Fruit fly (Drosophila melanogaster) whole organism, embryonic: ENCODE results near the gene CG34284.

Source experiments
- Asciz ChIP-seq: fragments of 200-800 bp; sonication (Bioruptor generic); optimal IDR thresholded peaks from 2 replicates; lab custom pipeline; 2017; ENCODE audit warnings: missing biosample characterization, mild to moderate bottlenecking, missing genetic modification characterization, missing genetic modification reagents
- Atf6 ChIP-seq: fragments of 200-800 bp; sonication (Bioruptor generic); IDR thresholded peaks from 2 replicates; pipeline ENCODE4 v1.3.6; 2022; ENCODE audit warnings: missing biosample characterization, missing genetic modification characterization
- Awh ChIP-seq: fragments of 200-800 bp; sonication (Bioruptor generic); IDR thresholded peaks from 2 replicates; pipeline ENCODE4, ENCODE4 v1.3.6; 2022; ENCODE audit warnings: missing biosample characterization, missing genetic modification characterization
- CG10321 ChIP-seq: fragments of 200-800 bp; sonication (Bioruptor generic); IDR thresholded peaks from 2 replicates; pipeline ENCODE4 v1.3.6; 2022; ENCODE audit warnings: missing biosample characterization, missing genetic modification characterization
- CG10654 ChIP-seq: fragments of 200-800 bp; sonication (Bioruptor generic); optimal IDR thresholded peaks from 2 replicates; lab custom pipeline; 2016; ENCODE audit warnings: missing biosample characterization, missing genetic modification characterization
- CG14441 ChIP-seq: fragments of 200-800 bp; sonication (Bioruptor generic); IDR thresholded peaks from 2 replicates; pipeline ENCODE4 v1.3.6; 2022; ENCODE audit warnings: missing biosample characterization, missing genetic modification characterization
- CG14667 ChIP-seq: fragments of 200-800 bp; sonication (Bioruptor generic); IDR thresholded peaks from 2 replicates; pipeline ENCODE4 v1.3.6; 2022; ENCODE audit warnings: missing biosample characterization, missing genetic modification characterization
- CG1603 ChIP-seq: fragments of 200-800 bp; sonication (Bioruptor generic); optimal IDR thresholded peaks from 2 replicates; lab custom pipeline; 2019; ENCODE audit warnings: missing biosample characterization, mild to moderate bottlenecking, missing genetic modification characterization, moderate library complexity
- CG16779 ChIP-seq: fragments of 200-800 bp; sonication (Bioruptor generic); IDR thresholded peaks from 2 replicates; pipeline ENCODE4 v1.3.6; 2022; ENCODE audit warnings: missing biosample characterization, missing genetic modification characterization
- CG17802 ChIP-seq: fragments of 200-800 bp; sonication (Bioruptor generic); optimal IDR thresholded peaks from 2 replicates; lab custom pipeline; 2018; ENCODE audit warnings: missing biosample characterization, mild to moderate bottlenecking, missing genetic modification characterization, moderate library complexity
- CG2202 ChIP-seq: fragments of 200-800 bp; sonication (Bioruptor generic); optimal IDR thresholded peaks from 2 replicates; lab custom pipeline; 2018; ENCODE audit warnings: missing biosample characterization, mild to moderate bottlenecking, missing genetic modification characterization
- CG30403 ChIP-seq: fragments of 200-800 bp; sonication (Bioruptor generic); optimal IDR thresholded peaks from 3 replicates; lab custom pipeline; 2016; ENCODE audit warnings: missing biosample characterization, missing genetic modification characterization
- CG31388 ChIP-seq: fragments of 200-800 bp; sonication (Bioruptor generic); optimal IDR thresholded peaks from 2 replicates; lab custom pipeline; 2016; ENCODE audit warnings: missing biosample characterization, missing genetic modification characterization
- CG4424 ChIP-seq: fragments of 200-800 bp; sonication (Bioruptor generic); optimal IDR thresholded peaks from 3 replicates; lab custom pipeline; 2016; ENCODE audit warnings: missing biosample characterization, missing genetic modification characterization
- CG5245 ChIP-seq: fragments of 200-800 bp; sonication (Bioruptor generic); optimal IDR thresholded peaks from 3 replicates; lab custom pipeline; 2016; ENCODE audit warnings: missing biosample characterization, missing genetic modification characterization
- CG6254 ChIP-seq: fragments of 200-800 bp; sonication (Bioruptor generic); optimal IDR thresholded peaks from 3 replicates; lab custom pipeline; 2017; ENCODE audit warnings: mild to moderate bottlenecking, missing biosample characterization, missing genetic modification reagents, missing genetic modification characterization
- CG8281 ChIP-seq: fragments of 200-800 bp; sonication (Bioruptor generic); optimal IDR thresholded peaks from 2 replicates; lab custom pipeline; 2018; ENCODE audit warnings: missing biosample characterization, mild to moderate bottlenecking, missing genetic modification characterization, moderate library complexity
- CG8290 ChIP-seq, 3 experiments: fragments of 200-800 bp; sonication (Bioruptor generic); optimal IDR thresholded peaks; 2 replicates each; lab custom pipeline; 2016 to 2019; ENCODE audit warnings: missing biosample characterization in 3 of 3, missing genetic modification characterization in 3 of 3, mild to moderate bottlenecking in 2 of 3, moderate library complexity in 1 of 3
- D ChIP-seq, 2 experiments: fragments of 200-800 bp in 1 of 2; fragments of >200 bp in 1 of 2; sonication (Bioruptor generic) in 1 of 2; optimal IDR thresholded peaks; 2 replicates in 1 of 2; 3 replicates in 1 of 2; lab custom pipeline; 2017; ENCODE audit warnings: mild to moderate bottlenecking in 1 of 2, missing biosample characterization in 1 of 2, missing genetic modification characterization in 1 of 2, missing genetic modification reagents in 1 of 2
- Dll ChIP-seq: fragments of 200-800 bp; sonication (Bioruptor generic); IDR thresholded peaks from 4 replicates; pipeline ENCODE4 v1.3.6; 2022; ENCODE audit warnings: missing biosample characterization, missing genetic modification characterization; ENCODE audit not compliant: partially characterized antibody
- Elba2 ChIP-seq: fragments of 200-800 bp; sonication (Bioruptor generic); optimal IDR thresholded peaks from 3 replicates; lab custom pipeline; 2016; ENCODE audit warnings: missing biosample characterization, missing genetic modification characterization
- Fer3 ChIP-seq: fragments of 200-800 bp; sonication (Bioruptor generic); optimal IDR thresholded peaks from 2 replicates; lab custom pipeline; 2018; ENCODE audit warnings: missing biosample characterization, mild to moderate bottlenecking, missing genetic modification characterization, moderate library complexity
- HmgD ChIP-seq: fragments of 200-800 bp; sonication (Bioruptor generic); optimal IDR thresholded peaks from 3 replicates; lab custom pipeline; 2016; ENCODE audit warnings: missing biosample characterization, missing genetic modification characterization
- Max ChIP-seq: fragments of 200-800 bp; sonication (Bioruptor generic); optimal IDR thresholded peaks from 2 replicates; lab custom pipeline; 2016; ENCODE audit warnings: missing biosample characterization, mild to moderate bottlenecking, missing genetic modification characterization
- Med ChIP-seq: fragments of 200-800 bp; sonication (Bioruptor generic); peaks from one replicate; lab custom pipeline; 2016; ENCODE audit warnings: missing biosample characterization, missing genetic modification characterization, mild to moderate bottlenecking, inconsistent platforms, moderate library complexity
- Spps ChIP-seq: fragments of 200-800 bp; sonication (Bioruptor generic); optimal IDR thresholded peaks from 2 replicates; lab custom pipeline; 2018; ENCODE audit warnings: missing biosample characterization, mild to moderate bottlenecking, missing genetic modification characterization
- Ssrp ChIP-seq: fragments of 200-800 bp; sonication (Bioruptor generic); optimal IDR thresholded peaks from 2 replicates; lab custom pipeline; 2018; ENCODE audit warnings: missing biosample characterization, mild to moderate bottlenecking, missing genetic modification characterization, moderate library complexity
- Vsx1 ChIP-seq: fragments of 200-800 bp; sonication (Bioruptor generic); optimal IDR thresholded peaks from 2 replicates; lab custom pipeline; 2017; ENCODE audit warnings: missing biosample characterization, mild to moderate bottlenecking, missing genetic modification characterization, missing genetic modification reagents
- bigmax ChIP-seq: fragments of 200-800 bp; sonication (Bioruptor generic); optimal IDR thresholded peaks from 2 replicates; lab custom pipeline; 2018; ENCODE audit warnings: missing biosample characterization, mild to moderate bottlenecking, missing genetic modification characterization
- bsh ChIP-seq, 2 experiments: fragments of 200-800 bp; sonication (Bioruptor generic); optimal IDR thresholded peaks; 2 replicates each; lab custom pipeline; 2017 to 2018; ENCODE audit warnings: mild to moderate bottlenecking in 2 of 2, missing biosample characterization in 2 of 2, missing genetic modification characterization in 2 of 2, moderate library complexity in 1 of 2
- caup ChIP-seq: fragments of 200-800 bp; sonication (Bioruptor generic); optimal IDR thresholded peaks from 3 replicates; lab custom pipeline; 2017; ENCODE audit warnings: missing biosample characterization, mild to moderate bottlenecking, missing genetic modification characterization, moderate library complexity; ENCODE audit not compliant: severe bottlenecking
- chinmo ChIP-seq: fragments of 200-800 bp; sonication (Bioruptor generic); IDR thresholded peaks from 4 replicates; pipeline ENCODE4 v1.3.6; 2022; ENCODE audit warnings: missing biosample characterization, missing genetic modification characterization; ENCODE audit not compliant: partially characterized antibody
- ci ChIP-seq: fragments of 200-800 bp; sonication (Bioruptor generic); IDR thresholded peaks from 3 replicates; pipeline ENCODE4 v1.3.6; 2022; ENCODE audit warnings: missing biosample characterization, missing genetic modification characterization
- corto ChIP-seq: fragments of 200-800 bp; sonication (Bioruptor generic); optimal IDR thresholded peaks from 2 replicates; lab custom pipeline; 2016; ENCODE audit warnings: missing biosample characterization, mild to moderate bottlenecking, missing genetic modification characterization, moderate library complexity
- crc ChIP-seq: fragments of 200-800 bp; sonication (Bioruptor generic); optimal IDR thresholded peaks from 2 replicates; lab custom pipeline; 2016; ENCODE audit warnings: missing biosample characterization, missing genetic modification characterization
- crp ChIP-seq, 2 experiments: fragments of 200-800 bp; sonication (Bioruptor generic); optimal IDR thresholded peaks; 2 replicates in 1 of 2; 3 replicates in 1 of 2; lab custom pipeline; 2017; ENCODE audit warnings: missing biosample characterization in 2 of 2, missing genetic modification characterization in 2 of 2, mild to moderate bottlenecking in 1 of 2, moderate library complexity in 1 of 2
- cwo ChIP-seq: fragments of 200-800 bp; sonication (Bioruptor generic); optimal IDR thresholded peaks from 3 replicates; lab custom pipeline; 2017; ENCODE audit warnings: missing biosample characterization, missing genetic modification characterization, mild to moderate bottlenecking, moderate library complexity, missing genetic modification reagents
- fd96Cb ChIP-seq: fragments of 200-800 bp; sonication (Bioruptor generic); optimal IDR thresholded peaks from 2 replicates; lab custom pipeline; 2018; ENCODE audit warnings: missing biosample characterization, mild to moderate bottlenecking, missing genetic modification characterization, moderate library complexity
- klu ChIP-seq: fragments of 200-800 bp; sonication (Bioruptor generic); IDR thresholded peaks from 2 replicates; pipeline ENCODE4 v1.3.6; 2022; ENCODE audit warnings: missing biosample characterization, missing genetic modification characterization
- kni ChIP-seq: fragments of 200-800 bp; sonication (Bioruptor generic); optimal IDR thresholded peaks from 3 replicates; lab custom pipeline; 2017; ENCODE audit warnings: mild to moderate bottlenecking, missing biosample characterization, missing genetic modification reagents, missing genetic modification characterization
- lab ChIP-seq: fragments of 200-800 bp; sonication (Bioruptor generic); optimal IDR thresholded peaks from 3 replicates; lab custom pipeline; 2017; ENCODE audit warnings: missing biosample characterization, missing genetic modification characterization, mild to moderate bottlenecking, moderate library complexity, missing genetic modification reagents
- p53 ChIP-seq: fragments of 200-800 bp; sonication (Bioruptor generic); optimal IDR thresholded peaks from 2 replicates; lab custom pipeline; 2016; ENCODE audit warnings: missing biosample characterization, missing genetic modification characterization
- sens-2 ChIP-seq: fragments of 200-800 bp; sonication (Bioruptor generic); IDR thresholded peaks from 2 replicates; pipeline ENCODE4 v1.3.6; 2022; ENCODE audit warnings: missing biosample characterization, missing genetic modification characterization
- slbo ChIP-seq: fragments of 200-800 bp; sonication (Bioruptor generic); IDR thresholded peaks from 2 replicates; pipeline ENCODE4 v1.3.6; 2022; ENCODE audit warnings: missing biosample characterization, missing genetic modification characterization
- tgo ChIP-seq: fragments of 200-800 bp; sonication (Bioruptor generic); IDR thresholded peaks from 3 replicates; pipeline ENCODE4 v1.3.6; 2022; ENCODE audit warnings: missing biosample characterization, missing genetic modification characterization
- tio ChIP-seq: fragments of 200-800 bp; sonication (Bioruptor generic); optimal IDR thresholded peaks from 2 replicates; lab custom pipeline; 2017; ENCODE audit warnings: missing biosample characterization, missing genetic modification characterization, inconsistent platforms
- toy ChIP-seq: fragments of 200-800 bp; sonication (Bioruptor generic); IDR thresholded peaks from 2 replicates; pipeline ENCODE4 v1.3.6; 2022; ENCODE audit warnings: missing biosample characterization, missing genetic modification characterization
- vnd ChIP-seq: fragments of 200-800 bp; sonication (Bioruptor generic); IDR thresholded peaks from 3 replicates; pipeline ENCODE4 v1.3.6; 2022; ENCODE audit warnings: missing biosample characterization, missing genetic modification characterization; ENCODE audit not compliant: partially characterized antibody

The CG34284 gene

dm6 chr3R:18923208-18923761 lies 20.6 kb upstream of the CG34284 start (continued):
- no peak for TF ChIP-seq Ssrp (tag; lab: Kevin White, UChicago)
- TF ChIP-seq CG17802 (tag; lab: Kevin White, UChicago), result no peak
- TF ChIP-seq chinmo (GFP tag; lab: Robert Waterston, UW), result peak; percentile 45; the same call in 2 of the 4 replicates
- TF ChIP-seq p53 (GFP tag; lab: Kevin White, UChicago), result no peak
- peak; percentile 16 for TF ChIP-seq CG6254
- no peak for TF ChIP-seq CG4424
- TF ChIP-seq bigmax (GFP tag; lab: Kevin White, UChicago), result peak; percentile 43
- peak; percentile 91 for TF ChIP-seq CG10321 (GFP tag; lab: Robert Waterston, UW)
- TF ChIP-seq klu (GFP tag; lab: Robert Waterston, UW), result no peak
- TF ChIP-seq crc (GFP tag; lab: Kevin White, UChicago), result no peak
- TF ChIP-seq Vsx1 (GFP tag; lab: Kevin White, UChicago), result no peak
- no peak for TF ChIP-seq Awh (GFP tag; lab: Robert Waterston, UW)
- TF ChIP-seq Spps (tag; lab: Kevin White, UChicago), result no peak
- TF ChIP-seq HmgD (GFP tag; lab: Kevin White, UChicago), result no peak
- TF ChIP-seq CG5245 (GFP tag; lab: Kevin White, UChicago), result no peak
- peak; percentile 53; the same call in 1 of the 3 replicates for TF ChIP-seq ci (GFP tag; lab: Robert Waterston, UW)
- TF ChIP-seq CG16779 (GFP tag; lab: Robert Waterston, UW), result no peak
- no peak for TF ChIP-seq caup (GFP tag; lab: Kevin White, UChicago)
- no peak for TF ChIP-seq tgo
- peak; percentile 14 for TF ChIP-seq Asciz (GFP tag; lab: Kevin White, UChicago)
- TF ChIP-seq CG8290 (GFP tag; optimal IDR thresholded peaks at IDR 0.05; lab: Kevin White, UChicago), result no peak
- TF ChIP-seq CG8290 (tag; optimal IDR thresholded peaks at IDR 0.05; lab: Kevin White, UChicago), result peak in 1 of 2 experiments; percentile 2
- TF ChIP-seq CG10654 (GFP tag; lab: Kevin White, UChicago), result no peak
- no peak for TF ChIP-seq fd96Cb (tag; lab: Kevin White, UChicago)
- TF ChIP-seq CG14441 (GFP tag; lab: Robert Waterston, UW), result no peak
- no peak for TF ChIP-seq CG14667 (GFP tag; lab: Robert Waterston, UW)
- peak; percentile 57 for TF ChIP-seq Med
- no peak for TF ChIP-seq toy (GFP tag; lab: Robert Waterston, UW)
- no peak for TF ChIP-seq D (optimal IDR thresholded peaks at IDR 0.05; lab: Kevin White, UChicago)
- no peak for TF ChIP-seq D (GFP tag; optimal IDR thresholded peaks at IDR 0.05; lab: Kevin White, UChicago)
- TF ChIP-seq lab (GFP tag; lab: Kevin White, UChicago), result peak; percentile 18
- TF ChIP-seq CG31388 (GFP tag; lab: Kevin White, UChicago), result no peak
- TF ChIP-seq crp (GFP tag; optimal IDR thresholded peaks at IDR 0.05; lab: Kevin White, UChicago), result peak in 1 of 2 experiments; percentile 12
- peak; percentile 18 for TF ChIP-seq corto (GFP tag; lab: Kevin White, UChicago)
- TF ChIP-seq CG8281, result peak; percentile 78
- no peak for TF ChIP-seq Fer3 (tag; lab: Kevin White, UChicago)
- TF ChIP-seq CG2202 (tag; lab: Kevin White, UChicago), result no peak
- TF ChIP-seq kni (GFP tag; lab: Kevin White, UChicago), result peak; percentile 13
- peak; percentile 45; the same call in 1 of the 2 replicates for TF ChIP-seq Atf6 (GFP tag; lab: Robert Waterston, UW)
- no peak for TF ChIP-seq Dll
- TF ChIP-seq tio, result no peak
- no peak for TF ChIP-seq sens-2 (GFP tag; lab: Robert Waterston, UW)
- no peak for TF ChIP-seq slbo (GFP tag; lab: Robert Waterston, UW)
- peak in 1 of 2 experiments; percentile 16 for TF ChIP-seq bsh (GFP tag; optimal IDR thresholded peaks at IDR 0.05; lab: Kevin White, UChicago)
- no peak for TF ChIP-seq vnd (GFP tag; lab: Robert Waterston, UW)
- no peak for TF ChIP-seq CG30403 (GFP tag; lab: Kevin White, UChicago)
- no peak for TF ChIP-seq cwo (GFP tag; lab: Kevin White, UChicago)
- peak; percentile 92 for TF ChIP-seq Elba2 (GFP tag; lab: Kevin White, UChicago)
- peak; percentile 9 for TF ChIP-seq Max (GFP tag; lab: Kevin White, UChicago)
- peak; percentile 19 for TF ChIP-seq CG1603
